Worm (Caenorhabditis elegans) whole organism, L3 larva: ENCODE data around the gene ztf-16.

ENCODE experiments used
- aly-2 ChIP-seq: fragments of 150-350 bp; optimal IDR thresholded peaks from 2 replicates; lab custom pipeline; 2014; ENCODE audit warnings: missing biosample characterization, missing genetic modification characterization
- ama-1 ChIP-seq: fragments of 150-350 bp; optimal IDR thresholded peaks from 2 replicates; lab custom pipeline; 2018
- ceh-16 ChIP-seq: sonication (generic microtip); optimal IDR thresholded peaks from 2 replicates; lab custom pipeline; 2017; ENCODE audit warnings: missing biosample characterization, missing genetic modification characterization
- ceh-9 ChIP-seq: sonication (generic microtip); optimal IDR thresholded peaks from 2 replicates; lab custom pipeline; 2018; ENCODE audit warnings: missing biosample characterization, missing genetic modification characterization
- egl-27 ChIP-seq: sonication (generic microtip); optimal IDR thresholded peaks from 4 replicates; lab custom pipeline; 2017; ENCODE audit warnings: missing biosample characterization, missing genetic modification reagents, missing genetic modification characterization
- egl-5 ChIP-seq: fragments of 150-350 bp; optimal IDR thresholded peaks from 2 replicates; lab custom pipeline; 2017; ENCODE audit warnings: missing biosample characterization, missing genetic modification reagents, missing genetic modification characterization, inconsistent platforms
- elt-2 ChIP-seq: sonication (generic microtip); optimal IDR thresholded peaks from 2 replicates; lab custom pipeline; 2016; ENCODE audit warnings: missing genetic modification reagents, mild to moderate bottlenecking, missing genetic modification characterization, missing compliant biosample characterization
- elt-3 ChIP-seq, 3 experiments: fragments of 150-350 bp in 1 of 3; sonication (generic microtip) in 2 of 3; optimal IDR thresholded peaks; 2 replicates in 2 of 3; 4 replicates in 1 of 3; lab custom pipeline; 2014 to 2017; ENCODE audit warnings: missing biosample characterization in 3 of 3, missing genetic modification characterization in 3 of 3
- fkh-10 ChIP-seq: sonication (generic microtip); optimal IDR thresholded peaks from 2 replicates; lab custom pipeline; 2017; ENCODE audit warnings: missing biosample characterization, missing genetic modification reagents, missing genetic modification characterization
- fkh-2 ChIP-seq: fragments of 150-350 bp; optimal IDR thresholded peaks from 2 replicates; lab custom pipeline; 2014; ENCODE audit warnings: missing biosample characterization, missing genetic modification reagents, missing genetic modification characterization
- hmg-11 ChIP-seq: sonication (generic microtip); optimal IDR thresholded peaks from 2 replicates; lab custom pipeline; 2016; ENCODE audit warnings: missing genetic modification characterization, missing compliant biosample characterization
- jun-1 ChIP-seq: fragments of 150-350 bp; optimal IDR thresholded peaks from 2 replicates; lab custom pipeline; 2014; ENCODE audit warnings: missing biosample characterization, missing genetic modification reagents, missing genetic modification characterization
- lin-15B ChIP-seq: fragments of 150-350 bp; optimal IDR thresholded peaks from 2 replicates; lab custom pipeline; 2014; ENCODE audit warnings: missing biosample characterization, missing genetic modification characterization
- lin-39 ChIP-seq: fragments of 150-350 bp; optimal IDR thresholded peaks from 2 replicates; lab custom pipeline; 2018; ENCODE audit warnings: missing biosample characterization, missing genetic modification reagents, missing genetic modification characterization
- nfya-1 ChIP-seq: sonication (generic microtip); optimal IDR thresholded peaks from 2 replicates; lab custom pipeline; 2017; ENCODE audit warnings: missing genetic modification characterization, mild to moderate bottlenecking, missing compliant biosample characterization, antibody characterized with exemption, moderate library complexity; ENCODE audit not compliant: insufficient read depth
- nhr-11 ChIP-seq: fragments of 150-350 bp; optimal IDR thresholded peaks from 2 replicates; lab custom pipeline; 2014; ENCODE audit warnings: missing biosample characterization, missing genetic modification characterization
- nhr-23 ChIP-seq: fragments of 150-350 bp; optimal IDR thresholded peaks from 2 replicates; lab custom pipeline; 2014; ENCODE audit warnings: missing biosample characterization, missing genetic modification reagents, missing genetic modification characterization
- nhr-237 ChIP-seq: fragments of 150-350 bp; optimal IDR thresholded peaks from 2 replicates; lab custom pipeline; 2014; ENCODE audit warnings: missing biosample characterization, missing genetic modification characterization
- nhr-25 ChIP-seq: sonication (generic microtip); optimal IDR thresholded peaks from 2 replicates; lab custom pipeline; 2017; ENCODE audit warnings: missing biosample characterization, missing genetic modification characterization
- nhr-43 ChIP-seq: sonication (generic microtip); optimal IDR thresholded peaks from 2 replicates; lab custom pipeline; 2016; ENCODE audit warnings: mild to moderate bottlenecking, missing genetic modification characterization, missing compliant biosample characterization; ENCODE audit not compliant: poor library complexity, severe bottlenecking
- nhr-67 ChIP-seq: fragments of 150-350 bp; optimal IDR thresholded peaks from 2 replicates; lab custom pipeline; 2014; ENCODE audit warnings: missing biosample characterization, missing genetic modification characterization
- nhr-76 ChIP-seq: fragments of 150-350 bp; sonication (generic microtip); optimal IDR thresholded peaks from 5 replicates; lab custom pipeline; 2014; ENCODE audit warnings: missing biosample characterization, missing genetic modification characterization
- pha-4 ChIP-seq: fragments of 150-350 bp; optimal IDR thresholded peaks from 2 replicates; lab custom pipeline; 2014; ENCODE audit warnings: missing biosample characterization, missing genetic modification reagents, missing genetic modification characterization
- pqm-1 ChIP-seq: fragments of 150-350 bp; optimal IDR thresholded peaks from 2 replicates; lab custom pipeline; 2017; ENCODE audit warnings: missing biosample characterization, missing genetic modification characterization, inconsistent platforms
- snpc-4 ChIP-seq: fragments of 150-350 bp; optimal IDR thresholded peaks from 2 replicates; lab custom pipeline; 2014; ENCODE audit warnings: missing biosample characterization, missing genetic modification characterization
- unc-39 ChIP-seq: sonication (generic microtip); optimal IDR thresholded peaks from 4 replicates; lab custom pipeline; 2017; ENCODE audit warnings: missing biosample characterization, missing genetic modification characterization
- unc-62 ChIP-seq: fragments of 150-350 bp; sonication (generic microtip); optimal IDR thresholded peaks from 4 replicates; lab custom pipeline; 2014; ENCODE audit warnings: missing biosample characterization, missing genetic modification reagents, missing genetic modification characterization
- ztf-4 ChIP-seq: fragments of 150-350 bp; optimal IDR thresholded peaks from 2 replicates; lab custom pipeline; 2014; ENCODE audit warnings: missing biosample characterization, missing genetic modification characterization

The ztf-16 gene

DNA sequence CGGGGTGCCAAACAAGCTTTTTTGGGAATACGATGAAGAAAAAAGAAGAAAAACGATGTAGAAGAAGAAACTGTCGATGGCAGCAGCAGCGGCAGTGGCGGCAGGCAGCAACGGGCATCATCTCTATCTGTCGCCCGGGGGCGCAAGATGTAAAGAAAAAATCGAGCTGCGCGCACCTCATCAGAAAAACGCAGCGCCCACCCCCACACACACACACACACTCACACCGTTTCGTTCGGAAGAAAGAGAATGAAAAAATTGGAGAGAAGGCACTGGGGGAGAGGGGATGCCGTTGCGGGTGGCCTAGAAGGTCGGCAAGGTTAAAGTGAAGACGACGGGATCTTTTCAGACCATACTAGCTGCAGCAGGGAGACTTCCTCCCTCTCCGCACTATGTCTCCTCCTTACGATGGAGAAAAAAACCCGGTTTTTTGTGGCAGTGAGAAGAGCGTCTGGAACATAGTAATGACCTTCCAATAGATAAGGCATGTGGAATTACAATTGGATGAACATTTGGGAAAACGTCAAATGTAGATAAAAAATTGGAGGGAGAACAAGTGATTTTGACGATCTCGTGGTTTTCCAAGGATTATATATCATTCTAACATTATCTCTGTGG is 1.9 kb upstream of the ztf-16 start:
- TF ChIP-seq nfya-1 (tag; lab: Kevin White, UChicago) (peak; percentile 4), nhr-43 (tag; lab: Kevin White, UChicago) (peak; percentile 34), nhr-25 (tag; lab: Kevin White, UChicago) (peak; percentile 78), ztf-4 (tag; lab: Kevin White, UChicago) (no peak)

DNA sequence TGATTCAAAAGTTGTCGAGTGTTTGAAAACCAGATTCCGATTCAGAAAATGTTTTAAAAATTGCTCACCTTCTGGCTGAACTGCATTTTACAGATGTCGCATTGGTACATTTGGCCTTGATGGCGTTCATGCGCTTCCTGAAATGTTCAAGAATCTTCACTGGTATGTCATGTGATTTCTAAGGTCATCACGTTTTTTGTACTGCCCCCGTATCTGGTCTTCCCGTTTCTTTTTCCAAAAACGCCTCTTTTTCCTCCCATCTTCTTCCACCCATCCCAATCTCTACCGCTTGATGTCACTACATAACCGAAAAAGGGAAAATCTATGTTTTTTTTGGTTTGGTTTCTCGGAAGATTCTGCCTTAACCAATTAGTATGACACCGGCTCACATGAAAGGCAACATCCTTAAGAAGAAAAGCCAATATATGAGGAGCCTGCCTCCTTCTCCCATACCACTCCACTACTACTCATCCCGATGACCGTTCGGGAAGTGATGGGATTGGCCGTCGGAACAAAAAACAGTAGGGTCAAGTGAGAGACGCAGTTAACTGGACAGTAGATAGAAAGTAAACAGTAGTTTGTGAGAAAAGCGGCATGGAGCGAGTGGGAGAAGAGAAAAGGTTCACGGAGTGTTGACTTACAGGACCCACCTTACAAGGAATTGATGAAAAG is 1.5 kb downstream of the ztf-16 start:
- no peak for TF ChIP-seq nhr-43 (tag; lab: Kevin White, UChicago)
- peak; percentile 61 for TF ChIP-seq nhr-25 (tag; lab: Kevin White, UChicago)
- TF ChIP-seq unc-39, result no peak
- peak; percentile 58 for TF ChIP-seq pha-4 (tag; lab: Kevin White, UChicago)
- TF ChIP-seq fkh-10 (GFP tag; lab: Kevin White, UChicago), result no peak
- TF ChIP-seq nfya-1 (tag; lab: Kevin White, UChicago), result peak; percentile 7
- TF ChIP-seq elt-2, result no peak
- no peak for TF ChIP-seq jun-1 (tag; lab: Kevin White, UChicago)
- TF ChIP-seq ztf-4 (tag; lab: Kevin White, UChicago), result no peak
- TF ChIP-seq nhr-76 (tag; lab: Kevin White, UChicago), result no peak
- TF ChIP-seq ama-1 (lab: Kevin White, UChicago), result no peak
- no peak for TF ChIP-seq aly-2

DNA sequence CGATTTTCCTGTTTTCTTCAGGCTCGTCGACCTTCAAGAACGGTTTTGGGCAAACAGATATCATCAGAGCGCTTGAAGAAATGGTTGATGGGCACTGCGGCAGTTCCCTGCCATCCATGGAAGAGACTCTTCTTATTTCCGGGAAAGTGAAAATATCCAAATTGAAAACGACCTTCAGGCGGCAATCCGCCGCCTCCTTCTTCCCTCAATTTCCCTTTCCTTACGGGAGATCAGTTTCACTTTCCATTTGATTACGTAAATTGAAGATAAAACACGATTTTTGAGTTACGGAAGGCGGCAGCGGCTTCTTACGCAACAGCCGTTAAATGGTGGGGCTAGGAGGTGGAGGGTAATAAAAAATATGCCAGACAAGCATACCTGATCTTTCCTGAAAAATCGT is 2.2 kb downstream of the ztf-16 start:
- TF ChIP-seq fkh-10 (GFP tag; lab: Kevin White, UChicago) (no peak), elt-3 (tag; optimal IDR thresholded peaks at IDR 0.05; lab: Kevin White, UChicago) (no peak), fkh-2 (no peak), hmg-11 (no peak), nhr-25 (tag; lab: Kevin White, UChicago) (peak; percentile 27)

DNA sequence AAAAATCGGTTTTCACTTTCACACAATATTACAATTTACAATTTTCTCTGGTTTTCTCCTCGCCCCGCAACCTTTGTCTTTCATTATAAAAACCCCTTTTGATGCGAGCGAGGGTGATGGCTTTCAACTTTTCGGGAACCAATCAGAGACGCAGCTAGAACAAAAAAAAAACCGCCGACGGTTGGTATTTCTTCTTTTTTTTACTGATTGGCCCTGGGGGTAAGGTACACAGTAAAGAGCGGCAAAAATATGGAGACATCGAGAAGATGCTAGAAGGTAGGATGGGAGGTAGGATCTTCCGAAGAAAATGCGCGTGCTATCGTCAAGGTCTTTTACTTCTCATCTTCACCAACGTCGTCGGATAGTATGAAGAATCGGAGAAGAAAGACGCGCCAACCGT is 2.6 kb downstream of the ztf-16 start:
- TF ChIP-seq nhr-11 (tag; lab: Kevin White, UChicago) (no peak), jun-1 (tag; lab: Kevin White, UChicago) (no peak), ceh-16 (tag; lab: Kevin White, UChicago) (no peak), ztf-4 (tag; lab: Kevin White, UChicago) (no peak), nfya-1 (tag; lab: Kevin White, UChicago) (peak; percentile 57), pha-4 (tag; lab: Kevin White, UChicago) (no peak), nhr-76 (tag; lab: Kevin White, UChicago) (no peak), nhr-23 (tag; lab: Kevin White, UChicago) (peak; percentile 23), aly-2 (no peak), snpc-4 (tag; lab: Kevin White, UChicago) (no peak), lin-39 (tag; lab: Kevin White, UChicago) (no peak), ceh-9 (tag; lab: Kevin White, UChicago) (no peak), pqm-1 (tag; lab: Kevin White, UChicago) (no peak), lin-15B (tag; lab: Kevin White, UChicago) (no peak), unc-62 (GFP tag; lab: Kevin White, UChicago) (no peak), egl-5 (tag; lab: Kevin White, UChicago) (no peak)
- TF ChIP-seq, all 47 proteins: peak for 2

DNA sequence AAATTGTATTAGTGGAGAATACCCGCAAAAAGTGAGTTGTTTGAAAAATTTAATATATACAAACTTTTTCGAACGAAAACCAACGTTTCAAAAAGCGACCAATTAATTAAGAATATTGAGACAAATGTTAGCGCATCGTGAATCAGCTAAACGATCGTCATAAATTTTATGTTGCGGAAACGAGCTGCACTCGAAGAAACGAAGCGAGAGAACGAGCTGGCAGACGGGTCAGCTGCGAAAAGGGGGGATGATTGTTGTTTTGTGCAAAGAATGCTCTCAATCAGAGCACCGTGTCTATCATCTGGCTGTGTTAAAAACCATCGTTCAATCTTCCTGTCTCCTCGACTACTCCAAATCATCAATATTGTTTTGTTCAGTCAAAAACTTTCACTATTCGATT is 7.4 kb downstream of the ztf-16 start:
- TF ChIP-seq lin-39 (tag; lab: Kevin White, UChicago) (peak; percentile 53), egl-5 (tag; lab: Kevin White, UChicago) (peak; percentile 90), jun-1 (tag; lab: Kevin White, UChicago) (no peak), nhr-67 (tag; lab: Kevin White, UChicago) (no peak)

DNA sequence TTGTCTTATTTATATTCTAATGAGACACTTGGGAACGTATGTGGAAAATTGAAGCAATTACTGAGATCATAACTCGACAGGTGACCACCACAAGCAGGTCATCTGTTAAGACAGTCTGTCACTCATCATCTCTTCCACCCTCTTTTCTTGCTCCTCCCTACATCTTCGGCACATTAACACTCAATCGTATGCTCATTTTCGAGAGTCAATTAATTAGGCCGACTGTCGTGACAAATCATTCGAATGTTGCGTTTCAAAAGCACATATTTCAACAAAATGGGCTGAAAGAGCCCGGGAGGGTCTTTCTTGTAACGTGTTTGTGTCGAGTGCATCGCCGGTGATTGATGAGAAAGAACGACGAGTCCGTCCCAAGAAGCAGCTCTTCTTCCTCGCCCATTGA is 9.1 kb downstream of the ztf-16 start:
- peak; percentile 56 for TF ChIP-seq unc-62 (GFP tag; lab: Kevin White, UChicago)
- TF ChIP-seq hmg-11, result no peak
- TF ChIP-seq nhr-237 (tag; lab: Kevin White, UChicago), result no peak
- TF ChIP-seq lin-39 (tag; lab: Kevin White, UChicago), result peak; percentile 95
- no peak for TF ChIP-seq egl-27
